Worm (Caenorhabditis elegans) whole organism, midembryonic: Measurements from ENCODE around the gene ndub-2.

Experiments
- T22C8.4 ChIP-seq: fragments of 200-800 bp; sonication (Bioruptor generic); IDR thresholded peaks from 2 replicates; pipeline ENCODE4 v1.3.6; 2022; ENCODE audit warnings: missing genetic modification characterization, missing compliant biosample characterization
- cog-1 ChIP-seq: sonication (generic microtip); optimal IDR thresholded peaks from 2 replicates; lab custom pipeline; 2016; ENCODE audit warnings: missing genetic modification characterization, missing compliant biosample characterization
- flt-1 ChIP-seq: fragments of 200-800 bp; sonication (Bioruptor generic); IDR thresholded peaks from 2 replicates; pipeline ENCODE4 v1.3.6; 2022; ENCODE audit warnings: missing genetic modification characterization, missing compliant biosample characterization
- klf-2 ChIP-seq: fragments of 200-800 bp; sonication (Bioruptor generic); conservative IDR thresholded peaks from 2 replicates; pipeline ENCODE4 v1.3.6; 2022; ENCODE audit warnings: missing genetic modification reagents, missing genetic modification characterization, missing compliant biosample characterization
- med-1 ChIP-seq: sonication (generic microtip); optimal IDR thresholded peaks from 2 replicates; lab custom pipeline; 2017; ENCODE audit warnings: missing genetic modification characterization, mild to moderate bottlenecking, missing compliant biosample characterization, antibody characterized with exemption, missing genetic modification reagents; ENCODE audit not compliant: insufficient read depth
- ref-1 ChIP-seq: fragments of 200-800 bp; sonication (Bioruptor generic); conservative IDR thresholded peaks from 2 replicates; pipeline ENCODE4 v1.3.6; 2022; ENCODE audit warnings: missing genetic modification reagents, missing genetic modification characterization, missing compliant biosample characterization
- tab-1 ChIP-seq: fragments of 200-800 bp; sonication (Bioruptor generic); IDR thresholded peaks from 2 replicates; pipeline ENCODE4 v1.3.6; 2022; ENCODE audit warnings: missing genetic modification characterization, missing compliant biosample characterization
- ztf-23 ChIP-seq: fragments of 200-800 bp; sonication (Bioruptor generic); IDR thresholded peaks from 2 replicates; pipeline ENCODE4 v1.3.6; 2022; ENCODE audit warnings: missing genetic modification reagents, missing genetic modification characterization, missing compliant biosample characterization
- ztf-29 ChIP-seq: fragments of 200-800 bp; sonication (Bioruptor generic); IDR thresholded peaks from 2 replicates; pipeline ENCODE4 v1.3.6; 2022; ENCODE audit warnings: missing genetic modification reagents, missing genetic modification characterization, missing compliant biosample characterization

Gene ndub-2

DNA sequence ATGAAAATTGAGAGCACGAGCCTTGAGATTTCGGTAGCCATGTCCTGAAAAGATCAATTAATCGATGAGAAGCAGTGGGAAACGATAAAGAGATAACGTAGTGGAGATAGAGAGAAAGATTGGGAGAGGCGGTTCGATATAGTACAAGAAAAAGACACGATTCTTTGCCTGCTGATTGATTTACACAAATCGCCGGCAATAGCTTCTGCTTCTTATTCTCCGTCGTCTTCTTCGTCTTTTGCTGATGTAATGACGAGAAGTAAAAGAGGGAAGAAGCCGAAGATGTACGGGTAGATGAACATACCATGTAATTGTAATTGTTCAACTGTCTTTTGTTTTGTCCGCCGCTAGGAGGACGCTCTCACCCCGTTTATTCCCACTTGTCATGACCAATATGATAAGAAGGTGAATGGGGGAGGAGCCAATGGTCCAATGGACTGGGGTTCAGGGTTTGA is 33.1 kb downstream of the ndub-2 start, which contains the start of gene F37B12.1:
Gene F37B12.1 (minus strand): TSS at position 51 of the 455 bp plus-strand sequence.
- no peak for TF ChIP-seq tab-1 (GFP tag; lab: Robert Waterston, UW)

DNA sequence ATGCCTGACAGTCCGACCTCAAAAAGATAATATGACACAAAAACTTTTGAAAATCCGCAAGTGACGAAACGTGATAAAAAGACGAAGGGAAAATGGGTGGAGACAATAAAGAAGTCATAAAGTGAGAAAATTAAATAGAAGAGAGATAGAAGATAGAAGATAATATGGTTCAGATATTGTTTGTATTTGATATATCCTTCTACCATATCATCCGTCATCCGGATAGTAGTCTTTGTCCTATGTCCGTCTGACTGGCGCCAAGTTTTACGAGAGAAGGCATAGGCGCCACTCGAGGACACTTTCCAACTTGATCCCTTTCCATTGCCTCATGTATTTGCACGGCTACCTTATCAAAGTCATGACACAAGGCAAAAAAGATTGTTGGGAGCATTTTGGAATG is 35.7 kb downstream of the ndub-2 start:
- no peak for TF ChIP-seq ref-1
- TF ChIP-seq T22C8.4: no peak
- TF ChIP-seq tab-1 (GFP tag; lab: Robert Waterston, UW): no peak
- TF ChIP-seq klf-2 (GFP tag; lab: Robert Waterston, UW): no peak
- TF ChIP-seq cog-1 (tag; lab: Kevin White, UChicago): no peak
- TF ChIP-seq ztf-23 (GFP tag; lab: Robert Waterston, UW): no peak
- no peak for TF ChIP-seq ztf-29 (GFP tag; lab: Robert Waterston, UW)

DNA sequence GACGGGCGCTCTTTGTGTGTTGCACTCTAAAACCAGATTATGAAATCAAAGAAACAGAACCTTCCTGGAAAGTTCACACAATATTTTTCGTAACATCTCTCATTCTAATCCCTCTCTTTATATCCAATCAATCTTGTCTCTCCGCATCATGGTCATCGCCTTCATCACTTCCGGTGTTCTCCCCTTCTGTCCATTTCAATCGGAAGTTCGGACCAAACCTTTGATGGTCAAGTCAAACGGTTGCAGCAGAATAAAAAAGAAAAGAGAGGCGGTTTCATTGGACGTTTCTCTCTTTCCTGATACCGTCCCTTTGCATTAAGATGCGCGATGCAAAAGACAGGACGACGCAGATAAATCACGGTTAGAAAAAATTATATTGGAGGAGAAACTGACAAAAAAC is 36.9 kb downstream of the ndub-2 start:
- no peak for TF ChIP-seq klf-2 (GFP tag; lab: Robert Waterston, UW)
- no peak for TF ChIP-seq cog-1 (tag; lab: Kevin White, UChicago)
- no peak for TF ChIP-seq ztf-29 (GFP tag; lab: Robert Waterston, UW)
- no peak for TF ChIP-seq tab-1 (GFP tag; lab: Robert Waterston, UW)
- TF ChIP-seq ztf-23 (GFP tag; lab: Robert Waterston, UW): no peak
- no peak for TF ChIP-seq T22C8.4
- TF ChIP-seq ref-1: no peak
- TF ChIP-seq flt-1 (GFP tag; lab: Robert Waterston, UW): no peak
- TF ChIP-seq med-1 (GFP tag; lab: Kevin White, UChicago): no peak

DNA sequence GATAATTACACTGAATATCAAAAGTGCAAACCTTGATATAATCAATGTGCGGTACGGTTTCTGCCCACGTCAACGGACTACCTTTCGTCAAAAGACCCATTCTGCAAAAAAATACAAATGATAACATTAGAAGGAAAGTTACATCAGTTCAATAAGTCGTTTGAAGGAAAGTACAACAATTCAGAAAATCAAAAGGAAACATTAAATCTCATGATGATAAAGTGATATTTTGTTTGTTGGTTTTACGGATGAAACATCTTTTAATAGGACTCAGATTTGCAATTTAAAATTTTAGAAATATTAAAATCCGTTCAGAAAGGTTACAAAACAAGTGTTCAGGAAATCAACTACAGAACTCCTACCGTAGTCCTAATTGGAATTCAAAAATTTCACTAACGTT is 42.0 kb downstream of the ndub-2 start, which contains the start of gene gcs-1:
Gene gcs-1 (minus strand): TSS at position 101 of the 400 bp plus-strand sequence.
- TF ChIP-seq ref-1 (no peak), ztf-29 (GFP tag; lab: Robert Waterston, UW) (no peak), T22C8.4 (no peak), ztf-23 (GFP tag; lab: Robert Waterston, UW) (no peak), klf-2 (GFP tag; lab: Robert Waterston, UW) (no peak), flt-1 (GFP tag; lab: Robert Waterston, UW) (no peak), med-1 (GFP tag; lab: Kevin White, UChicago) (no peak), cog-1 (tag; lab: Kevin White, UChicago) (no peak), tab-1 (GFP tag; lab: Robert Waterston, UW) (no peak)

DNA sequence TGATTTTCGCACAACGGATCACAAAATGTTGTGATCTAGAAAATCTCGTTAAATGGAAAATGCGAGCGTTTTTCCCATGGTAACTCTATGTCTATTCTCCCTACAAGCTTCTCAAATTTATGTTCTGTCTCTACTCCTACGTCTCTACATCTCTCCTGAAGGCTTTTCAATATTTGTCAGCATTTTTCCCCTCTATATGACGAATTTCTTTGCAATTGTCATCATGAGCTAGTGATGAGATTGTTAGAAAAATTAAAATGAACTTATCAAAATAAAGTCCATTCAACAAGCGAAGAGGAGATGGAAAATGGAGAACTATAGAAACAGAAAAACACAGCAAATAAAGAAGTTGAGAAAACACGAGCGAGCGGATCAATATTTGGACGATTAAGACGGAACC is 42.6 kb downstream of the ndub-2 start:
- TF ChIP-seq ref-1: no peak

DNA sequence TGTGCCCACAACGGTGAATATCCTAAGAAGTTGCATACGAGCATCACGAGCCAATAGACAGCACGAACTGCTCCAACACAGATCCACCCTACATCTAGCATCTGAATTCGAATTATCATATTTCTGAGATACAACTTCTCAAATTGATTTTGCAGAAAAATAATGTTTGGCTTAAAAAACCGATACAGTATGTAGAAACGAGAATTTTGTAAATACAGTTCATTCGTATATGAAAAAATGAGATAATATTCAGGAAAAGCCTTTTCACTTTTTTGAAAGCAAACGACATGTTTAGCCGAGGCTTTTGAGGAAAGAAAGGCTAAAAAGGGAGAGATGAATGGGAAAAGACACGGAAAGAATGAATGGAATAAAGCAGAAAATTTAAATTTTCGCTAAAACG is 45.1 kb downstream of the ndub-2 start, which contains the start of gene F37B12.3:
Gene F37B12.3 (minus strand): TSS at position 101 of the 400 bp plus-strand sequence.
- TF ChIP-seq cog-1 (tag; lab: Kevin White, UChicago): no peak
- TF ChIP-seq tab-1 (GFP tag; lab: Robert Waterston, UW): no peak
- TF ChIP-seq ref-1: no peak
- no peak for TF ChIP-seq med-1 (GFP tag; lab: Kevin White, UChicago)
- TF ChIP-seq ztf-23 (GFP tag; lab: Robert Waterston, UW): no peak
- TF ChIP-seq T22C8.4: no peak
- TF ChIP-seq ztf-29 (GFP tag; lab: Robert Waterston, UW): no peak
- TF ChIP-seq klf-2 (GFP tag; lab: Robert Waterston, UW): no peak
- TF ChIP-seq flt-1 (GFP tag; lab: Robert Waterston, UW): no peak

DNA sequence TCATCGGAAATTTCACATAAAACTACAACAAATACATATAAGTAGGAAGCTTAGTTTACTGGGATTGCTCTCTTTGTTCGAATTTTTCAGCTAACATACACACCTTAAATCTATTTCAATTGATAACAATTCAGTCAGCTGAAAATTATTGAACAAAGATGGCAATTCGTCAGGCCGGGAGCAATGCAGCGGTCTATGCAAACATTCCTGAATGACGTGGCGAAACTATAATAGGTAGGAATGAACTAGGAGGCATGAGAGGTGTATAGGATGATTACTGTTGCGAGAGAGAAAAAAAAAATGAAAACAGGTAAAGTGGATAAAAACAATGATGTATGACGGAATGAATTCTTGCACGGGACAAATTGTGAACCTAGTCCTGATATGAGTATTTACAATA is 45.9 kb downstream of the ndub-2 start:
- TF ChIP-seq ztf-23 (GFP tag; lab: Robert Waterston, UW) (no peak), cog-1 (tag; lab: Kevin White, UChicago) (no peak), med-1 (GFP tag; lab: Kevin White, UChicago) (no peak), ref-1 (no peak), flt-1 (GFP tag; lab: Robert Waterston, UW) (no peak), klf-2 (GFP tag; lab: Robert Waterston, UW) (no peak), T22C8.4 (no peak), tab-1 (GFP tag; lab: Robert Waterston, UW) (no peak), ztf-29 (GFP tag; lab: Robert Waterston, UW) (no peak)
